Worm (Caenorhabditis elegans): ENCODE measurements around the gene mca-3.

ce11 chrIV:3165365-3165764, 32.4 kb upstream of the mca-3 start:
- no peak for TF ChIP-seq elt-3 (tag; optimal IDR thresholded peaks at IDR 0.05)
- no peak for TF ChIP-seq nhr-11 (tag; optimal IDR thresholded peaks at IDR 0.05)
- no peak for TF ChIP-seq pha-4 (tag; optimal IDR thresholded peaks at IDR 0.05)
- no peak for TF ChIP-seq unc-62 (GFP tag; optimal IDR thresholded peaks at IDR 0.05)
- TF ChIP-seq snpc-4 (tag; optimal IDR thresholded peaks at IDR 0.05): no peak
- no peak for TF ChIP-seq nhr-67 (tag; optimal IDR thresholded peaks at IDR 0.05)
- TF ChIP-seq nhr-12 (tag; optimal IDR thresholded peaks at IDR 0.05): no peak
- TF ChIP-seq lsy-12 (tag; optimal IDR thresholded peaks at IDR 0.05): no peak
- TF ChIP-seq fos-1 (tag; optimal IDR thresholded peaks at IDR 0.05): no peak
- no peak for TF ChIP-seq jun-1 (tag; optimal IDR thresholded peaks at IDR 0.05)
- TF ChIP-seq ztf-11 (tag; optimal IDR thresholded peaks at IDR 0.05): no peak
